Worm (Caenorhabditis elegans) whole organism, early embryonic: ENCODE measurements around the gene R02D5.3.

Experiments used
- F13C5.2 ChIP-seq: sonication (generic microtip); optimal IDR thresholded peaks from 2 replicates; lab custom pipeline; 2017; ENCODE audit warnings: mild to moderate bottlenecking, missing genetic modification characterization, inconsistent platforms, missing compliant biosample characterization
- ama-1 ChIP-seq: fragments of 150-350 bp; optimal IDR thresholded peaks from 2 replicates; lab custom pipeline; 2014
- flt-1 ChIP-seq: fragments of 200-800 bp; sonication (Bioruptor generic); IDR thresholded peaks from 2 replicates; pipeline ENCODE4 v1.3.6; 2022; ENCODE audit warnings: missing genetic modification characterization, missing compliant biosample characterization
- hmbx-1 ChIP-seq: sonication (generic microtip); optimal IDR thresholded peaks from 2 replicates; lab custom pipeline; 2016; ENCODE audit warnings: mild to moderate bottlenecking, missing genetic modification characterization, missing compliant biosample characterization
- hmg-4 ChIP-seq: fragments of 200-800 bp; sonication (Bioruptor generic); optimal IDR thresholded peaks from 2 replicates; lab custom pipeline; 2018; ENCODE audit warnings: mild to moderate bottlenecking, missing genetic modification characterization, missing compliant biosample characterization
- tbx-37 ChIP-seq: fragments of 200-800 bp; sonication (Bioruptor generic); conservative IDR thresholded peaks from 2 replicates; pipeline ENCODE4 v1.3.6; 2022; ENCODE audit warnings: missing genetic modification reagents, missing genetic modification characterization, missing compliant biosample characterization
- tra-4 ChIP-seq: sonication (generic microtip); optimal IDR thresholded peaks from 2 replicates; lab custom pipeline; 2017; ENCODE audit warnings: missing genetic modification characterization, missing compliant biosample characterization

- TF ChIP-seq tbx-37 (GFP tag; lab: Robert Waterston, UW) (no peak), ama-1 (lab: Kevin White, UChicago) (no peak), F13C5.2 (tag; lab: Kevin White, UChicago) (no peak), flt-1 (GFP tag; lab: Robert Waterston, UW) (no peak), hmbx-1 (no peak), hmg-4 (GFP tag; lab: Kevin White, UChicago) (no peak), tra-4 (no peak)
Measured at ce11 chrV:14462653-14463052, 20.3 kb upstream of the R02D5.3 start.
